Fruit fly (Drosophila melanogaster): ENCODE data around the gene Nup160.

The Nup160 gene

DNA sequence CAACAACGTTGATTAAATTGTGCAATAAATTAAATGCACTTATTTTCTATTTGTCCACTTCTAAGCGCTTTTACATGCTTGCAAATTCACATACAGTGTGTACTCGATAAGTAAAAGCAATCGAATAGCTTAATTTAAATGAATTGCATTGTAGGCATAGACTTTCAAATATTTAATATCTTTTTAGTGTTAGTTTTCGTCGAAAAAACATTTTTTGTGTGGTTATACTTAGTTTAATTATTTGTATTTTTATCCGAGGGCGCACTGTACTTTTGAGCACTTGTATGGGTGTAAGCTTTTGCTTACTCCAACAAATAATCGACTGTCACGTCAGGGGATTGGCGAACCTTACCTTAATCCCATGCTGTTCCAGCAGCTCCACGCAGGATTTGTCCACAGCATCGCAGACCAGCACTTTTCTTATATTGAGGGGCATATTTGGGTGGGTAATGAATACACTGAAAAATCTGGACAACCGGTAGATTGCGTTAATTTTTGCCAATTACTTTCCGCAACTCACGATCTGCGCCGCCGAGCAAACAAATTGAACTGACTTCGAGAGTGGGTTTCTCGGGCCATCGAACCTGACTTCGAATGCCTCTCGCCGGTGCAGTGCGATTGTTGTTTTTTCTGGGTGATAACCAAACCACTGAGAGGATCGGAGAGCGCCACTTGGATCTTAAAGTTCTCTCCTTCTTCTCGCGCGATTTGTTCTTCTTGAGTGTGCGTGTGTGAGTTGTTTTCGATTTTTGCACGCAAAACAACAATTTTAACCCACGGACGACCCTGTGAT lies 31.8 kb downstream of the Nup160 start, which contains the start of gene CG6287 (continued):
- TF ChIP-seq vri (GFP tag; optimal IDR thresholded peaks at IDR 0.05), result peak; percentile 81
- TF ChIP-seq Ets21C (GFP tag; optimal IDR thresholded peaks at IDR 0.05), result peak; percentile 91
- peak; percentile 69 to 92 for TF ChIP-seq salr (GFP tag; optimal IDR thresholded peaks at IDR 0.05)
- TF ChIP-seq OdsH (GFP tag; optimal IDR thresholded peaks at IDR 0.05), result peak; percentile 97
- peak; percentile 90 for TF ChIP-seq CG8632 (GFP tag; optimal IDR thresholded peaks at IDR 0.05)
- TF ChIP-seq eg (GFP tag; IDR thresholded peaks at IDR 0.05), result peak; percentile 99
- peak; percentile 91 for TF ChIP-seq Ets96B (tag; optimal IDR thresholded peaks at IDR 0.05)
- TF ChIP-seq ss (GFP tag; optimal IDR thresholded peaks at IDR 0.05), result peak; percentile 83 to 86
- peak; percentile 95 for TF ChIP-seq lz (GFP tag; optimal IDR thresholded peaks at IDR 0.05)
- TF ChIP-seq Smox (GFP tag; optimal IDR thresholded peaks at IDR 0.05), result peak; percentile 95
- peak; percentile 91 for TF ChIP-seq Lpt (GFP tag; optimal IDR thresholded peaks at IDR 0.05)
- peak; percentile 84 for TF ChIP-seq CG1621 (tag; optimal IDR thresholded peaks at IDR 0.05)
- peak; percentile 93 for TF ChIP-seq CG3032 (tag; optimal IDR thresholded peaks at IDR 0.05)
- peak; percentile 97 for TF ChIP-seq Met (GFP tag; optimal IDR thresholded peaks at IDR 0.05)
- peak; percentile 93 for TF ChIP-seq CG34406 (GFP tag; optimal IDR thresholded peaks at IDR 0.05)
- peak; percentile 92 for TF ChIP-seq net (GFP tag; optimal IDR thresholded peaks at IDR 0.05)
- TF ChIP-seq CG11762 (GFP tag; optimal IDR thresholded peaks at IDR 0.05; ENCODE audit: insufficient read depth), result peak; percentile 93
- TF ChIP-seq fd85E (GFP tag; optimal IDR thresholded peaks at IDR 0.05), result peak; percentile 46
- TF ChIP-seq cyc (GFP tag; optimal IDR thresholded peaks at IDR 0.05), result peak; percentile 97
- peak; percentile 95 for TF ChIP-seq achi (GFP tag; optimal IDR thresholded peaks at IDR 0.05)
- TF ChIP-seq spab (GFP tag; optimal IDR thresholded peaks at IDR 0.05), result peak; percentile 84

DNA sequence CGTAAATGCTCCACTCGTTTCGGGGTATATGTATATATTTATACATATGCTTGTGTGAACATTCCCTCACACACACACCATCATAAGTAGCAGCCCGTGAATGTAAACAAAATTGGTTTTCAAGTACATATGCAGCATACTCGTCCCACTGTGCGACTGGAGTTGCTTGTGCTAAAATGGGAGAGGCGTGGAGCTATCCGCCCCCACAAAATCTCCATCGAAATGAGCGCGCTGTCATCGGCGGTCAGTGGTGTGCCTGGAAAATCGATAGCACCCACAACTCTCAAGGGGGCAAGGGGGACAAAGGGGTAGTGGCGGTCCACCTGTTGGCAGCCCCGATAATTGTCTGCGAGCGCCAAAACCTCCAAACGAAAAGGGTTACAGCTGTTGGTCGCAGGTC lies 44.4 kb downstream of the Nup160 start:
- TF ChIP-seq pdm3 (GFP tag; optimal IDR thresholded peaks at IDR 0.05) (no peak), CG16779 (tag; optimal IDR thresholded peaks at IDR 0.05) (no peak), Smox (GFP tag; optimal IDR thresholded peaks at IDR 0.05) (no peak), esn (GFP tag; optimal IDR thresholded peaks at IDR 0.05) (no peak), Lpt (GFP tag; optimal IDR thresholded peaks at IDR 0.05) (no peak), ss (GFP tag; optimal IDR thresholded peaks at IDR 0.05) (no peak), Eip93F (GFP tag; optimal IDR thresholded peaks at IDR 0.05) (no peak), Ets21C (GFP tag; optimal IDR thresholded peaks at IDR 0.05) (no peak), dsx (GFP tag; optimal IDR thresholded peaks at IDR 0.05; ENCODE audit: poor library complexity, severe bottlenecking) (no peak), Blimp-1 (GFP tag; optimal IDR thresholded peaks at IDR 0.05) (no peak), achi (GFP tag; optimal IDR thresholded peaks at IDR 0.05) (no peak)

DNA sequence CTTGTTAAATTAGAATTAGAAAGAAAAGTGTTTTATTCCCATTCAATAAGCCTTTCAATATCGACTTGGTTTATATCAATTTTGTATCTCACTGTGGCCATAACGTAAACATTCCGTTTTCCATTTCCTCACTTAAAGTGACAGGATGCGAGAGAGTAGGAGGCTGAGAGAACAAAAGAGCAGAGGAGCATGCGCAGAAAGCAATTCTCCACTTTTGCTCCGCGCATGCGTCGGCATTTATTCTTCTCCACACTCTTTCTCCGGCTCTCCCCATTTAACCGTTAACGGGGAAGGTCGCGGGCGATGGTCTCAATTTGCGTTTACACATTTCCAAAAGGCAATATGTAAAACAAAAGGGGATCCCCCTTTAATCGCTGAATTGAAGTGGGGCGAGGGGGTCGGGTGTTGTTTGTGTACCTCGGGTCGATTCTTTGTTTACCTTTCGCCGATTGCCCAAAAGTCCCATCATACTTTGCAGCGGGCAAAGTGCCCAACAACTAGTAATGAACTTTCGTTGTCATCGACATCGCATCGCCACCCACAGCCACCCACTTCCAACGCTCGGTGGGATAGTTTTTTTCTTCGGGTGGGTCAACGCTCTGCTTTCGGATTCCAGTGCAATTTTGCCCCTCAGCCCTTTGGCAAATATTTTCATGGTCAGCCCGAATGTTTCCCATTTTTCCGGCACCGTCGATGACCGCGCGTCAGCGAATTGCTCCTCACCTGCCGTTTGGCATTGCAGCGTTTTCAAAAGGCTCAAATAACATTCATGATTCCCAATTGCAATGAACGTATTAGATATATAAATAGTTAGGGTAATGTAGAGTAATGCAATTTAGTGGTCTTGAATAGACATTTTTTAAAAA lies 45.3 kb downstream of the Nup160 start:
- TF ChIP-seq achi (GFP tag; optimal IDR thresholded peaks at IDR 0.05) (peak; percentile 1), fkh (GFP tag; optimal IDR thresholded peaks at IDR 0.05) (no peak), Eip75B (GFP tag; optimal IDR thresholded peaks at IDR 0.05) (no peak), svp (GFP tag) (peak; percentile 23), salr (GFP tag; optimal IDR thresholded peaks at IDR 0.05) (no peak), eg (GFP tag; IDR thresholded peaks at IDR 0.05) (0 out of 3 replicates have a peak, but pooled peaks have one; percentile 9), Eip93F (GFP tag; optimal IDR thresholded peaks at IDR 0.05) (no peak), ss (GFP tag; optimal IDR thresholded peaks at IDR 0.05) (no peak), fd59A (GFP tag; optimal IDR thresholded peaks at IDR 0.05) (no peak)

- peak; percentile 9 for TF ChIP-seq Hr4 (GFP tag; optimal IDR thresholded peaks at IDR 0.05)
- TF ChIP-seq Blimp-1 (GFP tag; optimal IDR thresholded peaks at IDR 0.05), result no peak
- TF ChIP-seq svp (GFP tag), result peak; percentile 12
- TF ChIP-seq Eip78C (GFP tag), result peak; percentile 32
- no peak for TF ChIP-seq CG8119 (GFP tag; IDR thresholded peaks at IDR 0.05)
- TF ChIP-seq CG8319 (GFP tag; optimal IDR thresholded peaks at IDR 0.05), result no peak
These were observed 46.3 kb downstream of the Nup160 start for dm6 chr2L:11169904-11170303.
